Fruit fly (Drosophila melanogaster) whole organism, embryonic: Measurements from ENCODE around the gene CG13012.
A peak's percentile ranks its signal among the peaks of the same experiment; 100 is the strongest.

Experiments
- CG10959 ChIP-seq: fragments of 200-800 bp; sonication (Bioruptor generic); IDR thresholded peaks from 2 replicates; pipeline ENCODE4 v1.3.6; 2022; ENCODE audit warnings: missing biosample characterization, missing genetic modification characterization
- CG11085 ChIP-seq: fragments of 200-800 bp; sonication (Bioruptor generic); IDR thresholded peaks from 2 replicates; pipeline ENCODE4 v1.3.6; 2022; ENCODE audit warnings: missing biosample characterization, missing genetic modification characterization
- CG11398 ChIP-seq: fragments of 200-800 bp; sonication (Bioruptor generic); optimal IDR thresholded peaks from 2 replicates; lab custom pipeline; 2016; ENCODE audit warnings: missing biosample characterization, missing genetic modification characterization
- CG11504 ChIP-seq: fragments of 200-800 bp; sonication (Bioruptor generic); optimal IDR thresholded peaks from 3 replicates; lab custom pipeline; 2019; ENCODE audit warnings: missing biosample characterization, mild to moderate bottlenecking, missing genetic modification characterization, moderate library complexity
- CG17802 ChIP-seq: fragments of 200-800 bp; sonication (Bioruptor generic); optimal IDR thresholded peaks from 2 replicates; lab custom pipeline; 2018; ENCODE audit warnings: missing biosample characterization, mild to moderate bottlenecking, missing genetic modification characterization, moderate library complexity
- CG18476 ChIP-seq: fragments of 200-800 bp; sonication (Bioruptor generic); optimal IDR thresholded peaks from 2 replicates; lab custom pipeline; 2016; ENCODE audit warnings: missing biosample characterization, mild to moderate bottlenecking, missing genetic modification characterization
- CG18764 ChIP-seq: fragments of 200-800 bp; sonication (Bioruptor generic); optimal IDR thresholded peaks from 3 replicates; lab custom pipeline; 2016; ENCODE audit warnings: missing biosample characterization, missing genetic modification characterization
- CG32767 ChIP-seq: fragments of 200-800 bp; sonication (Bioruptor generic); IDR thresholded peaks from 2 replicates; pipeline ENCODE4 v1.3.6; 2022; ENCODE audit warnings: missing biosample characterization, missing genetic modification characterization
- CG42726 ChIP-seq: fragments of 200-800 bp; sonication (Bioruptor generic); IDR thresholded peaks from 2 replicates; pipeline ENCODE4 v1.3.6; 2022; ENCODE audit warnings: missing biosample characterization, missing genetic modification characterization; ENCODE audit not compliant: partially characterized antibody
- CG4360 ChIP-seq: fragments of 200-800 bp; sonication (Bioruptor generic); IDR thresholded peaks from 2 replicates; pipeline ENCODE4 v1.3.6; 2022; ENCODE audit warnings: missing biosample characterization, missing genetic modification characterization
- CG4424 ChIP-seq: fragments of 200-800 bp; sonication (Bioruptor generic); optimal IDR thresholded peaks from 3 replicates; lab custom pipeline; 2016; ENCODE audit warnings: missing biosample characterization, missing genetic modification characterization
- CG5953 ChIP-seq: fragments of 200-800 bp; sonication (Bioruptor generic); IDR thresholded peaks from 2 replicates; pipeline ENCODE4 v1.3.6; 2022; ENCODE audit warnings: missing biosample characterization, missing genetic modification characterization
- CG6175 ChIP-seq: fragments of 200-800 bp; sonication (Bioruptor generic); IDR thresholded peaks from 3 replicates; pipeline ENCODE4 v1.3.6; 2022; ENCODE audit warnings: missing biosample characterization, missing genetic modification characterization
- CG6765 ChIP-seq: fragments of 200-800 bp; sonication (Bioruptor generic); optimal IDR thresholded peaks from 3 replicates; lab custom pipeline; 2017; ENCODE audit warnings: missing biosample characterization, mild to moderate bottlenecking, missing genetic modification characterization
- CG7786 ChIP-seq: fragments of 200-800 bp; sonication (Bioruptor generic); optimal IDR thresholded peaks from 2 replicates; lab custom pipeline; 2016; ENCODE audit warnings: missing biosample characterization, missing genetic modification characterization
- CG8089 ChIP-seq: fragments of 200-800 bp; sonication (Bioruptor generic); optimal IDR thresholded peaks from 3 replicates; lab custom pipeline; 2016; ENCODE audit warnings: missing biosample characterization, missing genetic modification characterization
- CG8478 ChIP-seq: fragments of >200 bp; optimal IDR thresholded peaks from 2 replicates; lab custom pipeline; 2018
- CG8765 ChIP-seq: fragments of 200-800 bp; sonication (Bioruptor generic); IDR thresholded peaks from 2 replicates; pipeline ENCODE4 v1.3.6; 2022; ENCODE audit warnings: missing biosample characterization, missing genetic modification characterization
- Dp ChIP-seq: fragments of 200-800 bp; sonication (Bioruptor generic); optimal IDR thresholded peaks from 2 replicates; lab custom pipeline; 2018; ENCODE audit warnings: missing biosample characterization, mild to moderate bottlenecking, missing genetic modification characterization, moderate library complexity
- Drgx ChIP-seq: fragments of 200-800 bp; sonication (Bioruptor generic); IDR thresholded peaks from 2 replicates; pipeline ENCODE4 v1.3.6; 2022; ENCODE audit warnings: missing biosample characterization, missing genetic modification characterization
- Ets97D ChIP-seq: fragments of 200-800 bp; sonication (Bioruptor generic); optimal IDR thresholded peaks from 3 replicates; lab custom pipeline; 2016; ENCODE audit warnings: missing biosample characterization, missing genetic modification characterization
- Fer1 ChIP-seq: fragments of 200-800 bp; sonication (Bioruptor generic); optimal IDR thresholded peaks from 2 replicates; lab custom pipeline; 2017; ENCODE audit warnings: missing biosample characterization, mild to moderate bottlenecking, missing genetic modification characterization
- HHEX ChIP-seq: fragments of 200-800 bp; sonication (Bioruptor generic); optimal IDR thresholded peaks from 3 replicates; lab custom pipeline; 2017; ENCODE audit warnings: missing biosample characterization, mild to moderate bottlenecking, missing genetic modification characterization, missing genetic modification reagents
- Hmr ChIP-seq: fragments of 200-800 bp; sonication (Bioruptor generic); optimal IDR thresholded peaks from 3 replicates; lab custom pipeline; 2017; ENCODE audit warnings: mild to moderate bottlenecking, missing biosample characterization, missing genetic modification reagents, missing genetic modification characterization
- Hr78 ChIP-seq, 2 experiments: fragments of 200-800 bp in 1 of 2; fragments of >200 bp in 1 of 2; sonication (Bioruptor generic) in 1 of 2; optimal IDR thresholded peaks; 2 replicates each; lab custom pipeline; 2017 to 2019; ENCODE audit warnings: missing biosample characterization in 2 of 2, missing genetic modification characterization in 2 of 2, mild to moderate bottlenecking in 1 of 2, moderate library complexity in 1 of 2
- Myb ChIP-seq: fragments of 200-800 bp; sonication (Bioruptor generic); optimal IDR thresholded peaks from 2 replicates; lab custom pipeline; 2016; ENCODE audit warnings: missing biosample characterization, missing genetic modification characterization
- Neu2 ChIP-seq: fragments of 200-800 bp; sonication (Bioruptor generic); optimal IDR thresholded peaks from 3 replicates; lab custom pipeline; 2016; ENCODE audit warnings: missing biosample characterization, missing genetic modification characterization, borderline replicate concordance
- Nf-YA ChIP-seq: fragments of 200-800 bp; sonication (Bioruptor generic); IDR thresholded peaks from 2 replicates; pipeline ENCODE4 v1.3.6; 2022; ENCODE audit warnings: missing biosample characterization, missing genetic modification characterization
- PHDP ChIP-seq: fragments of 200-800 bp; sonication (Bioruptor generic); optimal IDR thresholded peaks from 3 replicates; lab custom pipeline; 2018; ENCODE audit warnings: missing biosample characterization, mild to moderate bottlenecking, missing genetic modification characterization, moderate library complexity
- Six4 ChIP-seq: fragments of 200-800 bp; sonication (Bioruptor generic); optimal IDR thresholded peaks from 2 replicates; lab custom pipeline; 2016; ENCODE audit warnings: missing biosample characterization, missing genetic modification characterization
- Ssrp ChIP-seq: fragments of 200-800 bp; sonication (Bioruptor generic); optimal IDR thresholded peaks from 2 replicates; lab custom pipeline; 2018; ENCODE audit warnings: missing biosample characterization, mild to moderate bottlenecking, missing genetic modification characterization, moderate library complexity
- Taf1 ChIP-seq: fragments of 200-800 bp; sonication (Bioruptor generic); IDR thresholded peaks from 2 replicates; pipeline ENCODE4 v1.3.6; 2022; ENCODE audit warnings: missing biosample characterization, missing genetic modification characterization
- Vsx1 ChIP-seq: fragments of 200-800 bp; sonication (Bioruptor generic); optimal IDR thresholded peaks from 2 replicates; lab custom pipeline; 2017; ENCODE audit warnings: missing biosample characterization, mild to moderate bottlenecking, missing genetic modification characterization, missing genetic modification reagents
- amos ChIP-seq: fragments of 200-800 bp; sonication (Bioruptor generic); IDR thresholded peaks from 2 replicates; pipeline ENCODE4 v1.3.6; 2022; ENCODE audit warnings: missing biosample characterization, missing genetic modification characterization; ENCODE audit not compliant: partially characterized antibody
- bbx ChIP-seq: fragments of 200-800 bp; sonication (Bioruptor generic); IDR thresholded peaks from 2 replicates; pipeline ENCODE4 v1.3.6; 2022; ENCODE audit warnings: missing biosample characterization, missing genetic modification characterization; ENCODE audit not compliant: partially characterized antibody
- bigmax ChIP-seq: fragments of 200-800 bp; sonication (Bioruptor generic); optimal IDR thresholded peaks from 2 replicates; lab custom pipeline; 2018; ENCODE audit warnings: missing biosample characterization, mild to moderate bottlenecking, missing genetic modification characterization
- cato ChIP-seq: fragments of 200-800 bp; sonication (Bioruptor generic); optimal IDR thresholded peaks from 2 replicates; lab custom pipeline; 2016; ENCODE audit warnings: missing biosample characterization, missing genetic modification characterization, borderline replicate concordance
- da ChIP-seq: fragments of 200-800 bp; sonication (Bioruptor generic); optimal IDR thresholded peaks from 2 replicates; lab custom pipeline; 2016; ENCODE audit warnings: missing biosample characterization, missing genetic modification characterization
- gcm2 ChIP-seq: fragments of 200-800 bp; sonication (Bioruptor generic); optimal IDR thresholded peaks from 2 replicates; lab custom pipeline; 2016; ENCODE audit warnings: missing biosample characterization, missing genetic modification characterization
- h ChIP-seq: fragments of >200 bp; optimal IDR thresholded peaks from 2 replicates; lab custom pipeline; 2017
- hkb ChIP-seq, 2 experiments: fragments of 200-800 bp in 1 of 2; fragments of >200 bp in 1 of 2; sonication (Bioruptor generic) in 1 of 2; IDR thresholded peaks in 1 of 2; optimal IDR thresholded peaks in 1 of 2; 2 replicates each; pipeline versions ENCODE4 v1.3.6 to Lab custom; 2017 to 2022; ENCODE audit warnings: missing biosample characterization in 1 of 2, missing genetic modification characterization in 1 of 2
- kni ChIP-seq: fragments of 200-800 bp; sonication (Bioruptor generic); optimal IDR thresholded peaks from 3 replicates; lab custom pipeline; 2017; ENCODE audit warnings: mild to moderate bottlenecking, missing biosample characterization, missing genetic modification reagents, missing genetic modification characterization
- lola ChIP-seq, 3 experiments: fragments of >200 bp in 2 of 3; fragments of 200-800 bp in 1 of 3; sonication (Bioruptor generic) in 1 of 3; optimal IDR thresholded peaks; 2 replicates each; lab custom pipeline; 2017 to 2019; ENCODE audit warnings: missing biosample characterization in 3 of 3, missing genetic modification characterization in 3 of 3, mild to moderate bottlenecking in 1 of 3, moderate library complexity in 1 of 3
- nerfin-1 ChIP-seq: fragments of 200-800 bp; sonication (Bioruptor generic); optimal IDR thresholded peaks from 3 replicates; lab custom pipeline; 2019; ENCODE audit warnings: missing biosample characterization, mild to moderate bottlenecking, missing genetic modification characterization, moderate library complexity
- phol ChIP-seq: fragments of 200-800 bp; sonication (Bioruptor generic); optimal IDR thresholded peaks from 3 replicates; lab custom pipeline; 2018; ENCODE audit warnings: missing biosample characterization, mild to moderate bottlenecking, missing genetic modification characterization, moderate library complexity
- sc ChIP-seq, 3 experiments: fragments of >200 bp in 2 of 3; fragments of 200-800 bp in 1 of 3; sonication (Bioruptor generic) in 1 of 3; optimal IDR thresholded peaks; 2 replicates in 2 of 3; 3 replicates in 1 of 3; lab custom pipeline; 2017; ENCODE audit warnings: mild to moderate bottlenecking in 1 of 3, missing biosample characterization in 1 of 3, missing genetic modification characterization in 1 of 3, missing genetic modification reagents in 1 of 3
- trem ChIP-seq: fragments of 200-800 bp; optimal IDR thresholded peaks from 3 replicates; lab custom pipeline; 2019; ENCODE audit warnings: missing biosample characterization, mild to moderate bottlenecking, missing genetic modification characterization, moderate library complexity
- twi ChIP-seq: fragments of 200-800 bp; optimal IDR thresholded peaks from 2 replicates; lab custom pipeline; 2019; ENCODE audit warnings: missing biosample characterization, mild to moderate bottlenecking, missing genetic modification characterization, moderate library complexity
- wdn ChIP-seq: fragments of 200-800 bp; sonication (Bioruptor generic); IDR thresholded peaks from 2 replicates; pipeline ENCODE4 v1.3.6; 2022; ENCODE audit warnings: missing biosample characterization, missing genetic modification characterization

CG13012 gene

dm6 chrX:16644535-16645131 is 31.9 kb downstream of the CG13012 start (continued):
- no peak for TF ChIP-seq da (GFP tag; lab: Kevin White, UChicago)
- TF ChIP-seq bbx (GFP tag; lab: Robert Waterston, UW): no peak
- TF ChIP-seq CG5953 (GFP tag; lab: Robert Waterston, UW): 0 out of 2 replicates have a peak, but pooled peaks have one; percentile 37
- TF ChIP-seq CG6175 (GFP tag; lab: Robert Waterston, UW): no peak
- peak; percentile 65 for TF ChIP-seq CG11398 (GFP tag; lab: Kevin White, UChicago)
- no peak for TF ChIP-seq amos (GFP tag; lab: Robert Waterston, UW)
- no peak for TF ChIP-seq nerfin-1 (tag; lab: Kevin White, UChicago)
- no peak for TF ChIP-seq CG42726
- TF ChIP-seq CG7786 (GFP tag; lab: Kevin White, UChicago): no peak
- TF ChIP-seq CG4360 (GFP tag; lab: Robert Waterston, UW): no peak
- no peak for TF ChIP-seq CG17802 (tag; lab: Kevin White, UChicago)
- TF ChIP-seq Hmr: peak; percentile 19
- TF ChIP-seq trem (tag; lab: Kevin White, UChicago): no peak
- TF ChIP-seq kni (GFP tag; lab: Kevin White, UChicago): peak; percentile 52
- peak; percentile 14 for TF ChIP-seq HHEX (GFP tag; lab: Kevin White, UChicago)
- TF ChIP-seq Nf-YA: 0 out of 2 replicates have a peak, but pooled peaks have one; percentile 28
- TF ChIP-seq Drgx (GFP tag; lab: Robert Waterston, UW): no peak
- peak in 1 of 2 experiments; percentile 72 for TF ChIP-seq Hr78 (GFP tag; optimal IDR thresholded peaks at IDR 0.05; lab: Kevin White, UChicago)
- peak; percentile 61 for TF ChIP-seq Vsx1 (GFP tag; lab: Kevin White, UChicago)
- 0 out of 2 replicates have a peak, but pooled peaks have one; percentile 11 for TF ChIP-seq CG8765 (GFP tag; lab: Robert Waterston, UW)
- no peak for TF ChIP-seq Neu2
- TF ChIP-seq Fer1 (GFP tag; lab: Kevin White, UChicago): peak; percentile 17
- TF ChIP-seq wdn: no peak
- TF ChIP-seq CG32767 (GFP tag; lab: Robert Waterston, UW): 0 out of 2 replicates have a peak, but pooled peaks have one; percentile 23
- peak; percentile 24 for TF ChIP-seq twi (tag; lab: Kevin White, UChicago)
- no peak for TF ChIP-seq CG10959 (GFP tag; lab: Robert Waterston, UW)
- TF ChIP-seq CG6765 (GFP tag; lab: Kevin White, UChicago): no peak
- no peak for TF ChIP-seq Myb (GFP tag; lab: Kevin White, UChicago)
- TF ChIP-seq CG18764 (GFP tag; lab: Kevin White, UChicago): no peak
- TF ChIP-seq gcm2 (GFP tag; lab: Kevin White, UChicago): no peak
- no peak for TF ChIP-seq bigmax (GFP tag; lab: Kevin White, UChicago)
- no peak for TF ChIP-seq Taf1 (GFP tag; lab: Robert Waterston, UW)
- TF ChIP-seq CG8089 (GFP tag; lab: Kevin White, UChicago): no peak
- TF ChIP-seq cato (GFP tag; lab: Kevin White, UChicago): no peak
- TF ChIP-seq lola (GFP tag; optimal IDR thresholded peaks at IDR 0.05; lab: Kevin White, UChicago): peak in 1 of 3 experiments; percentile 22
- TF ChIP-seq Ssrp (tag; lab: Kevin White, UChicago): no peak
- peak; percentile 46 for TF ChIP-seq PHDP (tag; lab: Kevin White, UChicago)
- no peak for TF ChIP-seq Dp
- no peak for TF ChIP-seq CG8478 (lab: Kevin White, UChicago)
- TF ChIP-seq h (lab: Kevin White, UChicago): no peak
- no peak for TF ChIP-seq CG11085 (GFP tag; lab: Robert Waterston, UW)
- TF ChIP-seq Ets97D (GFP tag; lab: Kevin White, UChicago): no peak
- no peak for TF ChIP-seq phol (tag; lab: Kevin White, UChicago)
- peak; percentile 8 for TF ChIP-seq CG18476 (GFP tag; lab: Kevin White, UChicago)
- no peak for TF ChIP-seq hkb (optimal IDR thresholded peaks at IDR 0.05; lab: Kevin White, UChicago)
- peak; percentile 51; the same call in 1 of the 2 replicates for TF ChIP-seq hkb (GFP tag; IDR thresholded peaks at IDR 0.05; lab: Robert Waterston, UW)
- peak; percentile 61 for TF ChIP-seq CG11504 (tag; lab: Kevin White, UChicago)
- no peak for TF ChIP-seq CG4424 (GFP tag; lab: Kevin White, UChicago)
- TF ChIP-seq sc (optimal IDR thresholded peaks at IDR 0.05; lab: Kevin White, UChicago): no peak
- TF ChIP-seq sc (GFP tag; optimal IDR thresholded peaks at IDR 0.05; lab: Kevin White, UChicago): peak; percentile 44
- TF ChIP-seq Six4 (GFP tag; lab: Kevin White, UChicago): no peak
